Fruit fly (Drosophila melanogaster) ovary, adult (tissue): ENCODE measurements around the gene pum.

Experiments
- CG17801 ChIP-seq: fragments of 200-800 bp; optimal IDR thresholded peaks from 2 replicates; lab custom pipeline; 2019; ENCODE audit warnings: missing biosample characterization, mild to moderate bottlenecking, missing genetic modification characterization, moderate library complexity; ENCODE audit not compliant: partially characterized antibody

pum gene

DNA sequence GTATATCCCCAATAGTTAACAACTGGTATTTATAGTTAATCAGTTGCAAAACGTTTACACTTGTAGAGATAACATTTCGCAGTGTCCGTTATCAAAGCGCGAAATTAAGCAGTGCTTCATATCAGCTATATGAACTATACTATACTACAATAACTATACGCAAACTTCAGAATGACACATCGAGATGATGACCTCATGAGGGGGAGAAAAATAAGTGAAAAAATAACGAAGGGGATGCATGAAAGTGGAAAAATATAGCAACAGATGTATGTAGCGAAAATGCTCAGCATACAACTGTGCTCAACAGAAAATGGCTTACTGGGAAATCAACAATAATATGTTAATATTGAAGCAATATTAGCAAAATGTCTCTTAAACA, 206.7 kb downstream of the pum start:
- TF ChIP-seq CG17801 (GFP tag; lab: Kevin White, UChicago): no peak

- no peak for TF ChIP-seq CG17801 (GFP tag; lab: Kevin White, UChicago)
Observed at dm6 chr3R:9030006-9030749, 207.3 kb downstream of the pum start.

dm6 chr3R:9029411-9029810, 208.1 kb downstream of the pum start:
- TF ChIP-seq CG17801 (GFP tag; lab: Kevin White, UChicago): no peak

DNA sequence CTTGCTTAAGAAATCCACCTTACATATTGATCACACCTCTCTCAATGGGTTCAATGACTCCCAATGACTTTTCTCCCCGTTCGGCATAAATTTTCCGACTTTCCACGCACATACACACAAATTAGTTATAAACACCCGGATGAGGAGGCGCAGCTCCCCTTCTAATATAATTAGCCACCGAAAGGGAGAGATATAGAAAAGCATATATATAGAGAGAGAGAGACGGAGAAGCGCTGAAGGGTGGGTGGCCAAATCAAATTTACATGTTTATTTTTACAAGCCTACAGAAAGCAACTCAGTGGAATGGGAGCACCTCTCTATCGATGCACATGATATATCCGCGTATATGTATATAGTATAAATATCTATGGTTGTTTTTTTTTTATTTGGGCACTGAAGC, 208.8 kb downstream of the pum start:
- no peak for TF ChIP-seq CG17801 (GFP tag; lab: Kevin White, UChicago)

DNA sequence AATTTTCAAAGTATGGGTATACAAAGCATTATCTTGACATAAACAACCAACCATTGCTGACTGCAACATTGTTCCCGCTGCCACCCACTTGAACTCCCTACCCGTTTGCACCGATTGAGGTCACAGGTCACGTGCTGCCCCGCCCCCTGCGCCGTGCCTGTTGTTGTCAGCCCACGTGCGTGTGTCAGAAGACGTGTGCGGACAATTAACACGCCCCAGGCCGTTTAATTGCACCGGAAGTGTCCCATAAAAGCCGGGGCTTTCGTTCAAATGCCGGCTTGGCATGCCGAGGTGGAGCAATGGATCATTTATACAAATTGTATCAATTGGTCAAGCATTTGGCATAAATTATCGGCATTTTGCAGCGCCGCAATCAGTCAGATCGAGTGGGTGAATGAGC, 210.4 kb downstream of the pum start:
- no peak for TF ChIP-seq CG17801 (GFP tag; lab: Kevin White, UChicago)

DNA sequence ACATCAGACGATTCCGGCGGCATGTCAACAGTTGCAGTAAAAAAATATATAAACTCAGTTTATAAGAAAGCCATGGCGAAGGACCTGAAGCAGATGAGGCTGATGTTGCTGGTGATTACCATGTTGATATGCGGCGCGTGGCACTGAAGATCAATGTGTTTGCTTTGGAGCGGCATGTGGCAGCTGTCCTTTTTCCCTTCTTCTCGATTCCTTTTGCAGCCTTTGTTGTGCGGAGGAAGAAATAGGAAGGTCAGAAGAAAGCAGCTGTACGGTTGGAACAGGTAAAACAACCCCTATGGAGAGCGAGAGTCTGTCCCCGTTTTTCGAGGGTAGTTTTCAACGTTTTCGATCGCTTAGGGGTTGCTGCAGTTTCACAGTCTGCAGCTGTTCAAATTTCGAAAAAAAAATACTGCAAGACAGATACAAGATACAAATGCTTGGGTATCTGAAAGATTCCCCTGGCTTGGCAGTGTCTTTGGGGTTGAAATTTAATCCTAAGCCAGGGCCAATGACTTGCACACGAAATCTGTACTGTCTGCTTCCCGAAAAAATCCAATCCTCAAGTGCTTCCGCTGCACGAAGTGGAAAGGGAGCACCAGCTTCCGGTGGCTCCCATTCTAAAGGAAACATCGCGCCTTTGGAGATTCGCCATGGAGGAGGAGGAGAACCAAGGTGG, 212.5 kb downstream of the pum start:
- TF ChIP-seq CG17801 (GFP tag; lab: Kevin White, UChicago): no peak

DNA sequence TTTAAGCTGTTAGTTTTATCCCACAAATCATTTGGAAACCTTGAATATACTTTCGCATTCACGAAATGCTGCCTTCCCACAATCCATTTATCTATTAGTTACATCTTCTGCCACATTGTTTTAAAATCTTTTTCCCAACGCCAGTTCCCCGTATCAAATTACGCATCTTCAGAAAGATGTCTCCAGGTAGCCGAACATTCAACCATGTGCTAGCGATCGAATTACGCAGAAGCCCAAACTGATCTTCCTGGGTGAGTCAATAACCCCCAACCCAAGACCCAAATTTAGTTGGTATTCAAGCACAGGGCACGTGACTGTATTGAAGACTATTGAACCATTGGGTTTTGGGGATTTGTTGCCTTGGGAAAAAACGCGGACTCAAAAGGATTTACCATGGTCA, 213.5 kb downstream of the pum start:
- TF ChIP-seq CG17801 (GFP tag; lab: Kevin White, UChicago): no peak

DNA sequence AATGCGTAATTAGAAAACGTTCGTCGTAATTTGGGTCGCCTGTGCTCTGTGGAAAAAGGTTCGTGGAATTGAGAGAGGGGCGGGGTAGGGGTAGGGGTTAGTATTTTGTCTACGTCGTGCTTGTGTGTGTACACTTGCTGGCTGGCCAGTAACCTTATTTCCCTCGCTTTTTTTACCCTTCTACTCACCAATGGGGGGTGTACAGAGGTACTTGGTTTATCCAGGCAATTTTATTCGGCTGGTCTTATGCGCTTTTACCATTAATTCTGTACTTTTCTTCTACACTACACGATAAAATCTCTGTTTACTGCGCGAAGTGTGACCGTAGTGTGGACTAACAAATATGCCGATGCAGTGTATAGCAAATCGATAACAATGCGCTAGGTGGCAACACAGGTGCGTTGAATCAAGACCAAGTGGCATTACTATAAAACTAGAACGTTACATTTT, 217.8 kb downstream of the pum start, which contains the start of gene tgo:
tgo (minus strand) TSS at position 334 of the 450 bp plus-strand sequence.
- TF ChIP-seq CG17801 (GFP tag; lab: Kevin White, UChicago): peak; percentile 16

dm6 chr3R:9016869-9017268, 220.6 kb downstream of the pum start:
- peak; percentile 46 for TF ChIP-seq CG17801 (GFP tag; lab: Kevin White, UChicago)
